Fruit fly (Drosophila melanogaster) ovary, adult (tissue): ENCODE results near the gene Catsup.

Experiments
- CG17801 ChIP-seq: fragments of 200-800 bp; optimal IDR thresholded peaks from 2 replicates; lab custom pipeline; 2019; ENCODE audit warnings: missing biosample characterization, mild to moderate bottlenecking, missing genetic modification characterization, moderate library complexity; ENCODE audit not compliant: partially characterized antibody

Catsup gene

dm6 chr2L:19036105-19036714, 5.5 kb upstream of the Catsup start:
- no peak for TF ChIP-seq CG17801 (GFP tag; lab: Kevin White, UChicago)

dm6 chr2L:19037011-19037410, 4.7 kb upstream of the Catsup start:
- TF ChIP-seq CG17801 (GFP tag; lab: Kevin White, UChicago): no peak

dm6 chr2L:19037455-19037854, 4.2 kb upstream of the Catsup start:
- no peak for TF ChIP-seq CG17801 (GFP tag; lab: Kevin White, UChicago)

dm6 chr2L:19045111-19045560, 3.5 kb downstream of the Catsup start, which contains the start of the genes Ttc19 and Acn:
Ttc19 (minus strand) TSS chr2L:19045148.
Acn (plus strand) TSS chr2L:19045355.
- TF ChIP-seq CG17801 (GFP tag; lab: Kevin White, UChicago): peak; percentile 83

- peak; percentile 26 for TF ChIP-seq CG17801 (GFP tag; lab: Kevin White, UChicago)
These were observed 7.2 kb downstream of the Catsup start, which contains the start of gene CG10470 for dm6 chr2L:19048912-19049311. CG10470 (plus strand) TSS chr2L:19049076.

- peak; percentile 84 for TF ChIP-seq CG17801 (GFP tag; lab: Kevin White, UChicago)
These were observed 10.0 kb downstream of the Catsup start, which contains the start of gene Rpn3 for dm6 chr2L:19051534-19052100. Rpn3 (plus strand) TSS chr2L:19051790.

- TF ChIP-seq CG17801 (GFP tag; lab: Kevin White, UChicago): no peak
These were observed 12.3 kb downstream of the Catsup start, which contains the start of gene CG10492 for dm6 chr2L:19053860-19054515. CG10492 (plus strand) TSS chr2L:19054078.

dm6 chr2L:19054516-19054887, 12.8 kb downstream of the Catsup start:
- no peak for TF ChIP-seq CG17801 (GFP tag; lab: Kevin White, UChicago)

dm6 chr2L:19057799-19058198, 16.1 kb downstream of the Catsup start:
- TF ChIP-seq CG17801 (GFP tag; lab: Kevin White, UChicago): no peak

dm6 chr2L:19058916-19059315, 17.3 kb downstream of the Catsup start, which contains the start of gene Phlpp:
Phlpp (plus strand) TSS chr2L:19059129.
- TF ChIP-seq CG17801 (GFP tag; lab: Kevin White, UChicago): no peak

dm6 chr2L:19063090-19063692, 21.5 kb downstream of the Catsup start, which contains the start of gene Dus4:
Dus4 (plus strand) TSS chr2L:19063295.
- no peak for TF ChIP-seq CG17801 (GFP tag; lab: Kevin White, UChicago)

- peak; percentile 13 for TF ChIP-seq CG17801 (GFP tag; lab: Kevin White, UChicago)
These were observed 23.0 kb downstream of the Catsup start, which contains the start of gene CG17343 for dm6 chr2L:19064706-19065105. CG17343 (plus strand) TSS chr2L:19064929.

dm6 chr2L:19068393-19068792, 26.7 kb downstream of the Catsup start:
- no peak for TF ChIP-seq CG17801 (GFP tag; lab: Kevin White, UChicago)

dm6 chr2L:19069548-19070145, 28.0 kb downstream of the Catsup start, which contains the start of gene CG10702:
CG10702 (minus strand) TSS chr2L:19069851.
- TF ChIP-seq CG17801 (GFP tag; lab: Kevin White, UChicago): no peak
